Fruit fly (Drosophila melanogaster): ENCODE results near the gene Ggamma30A.

The Ggamma30A gene

DNA sequence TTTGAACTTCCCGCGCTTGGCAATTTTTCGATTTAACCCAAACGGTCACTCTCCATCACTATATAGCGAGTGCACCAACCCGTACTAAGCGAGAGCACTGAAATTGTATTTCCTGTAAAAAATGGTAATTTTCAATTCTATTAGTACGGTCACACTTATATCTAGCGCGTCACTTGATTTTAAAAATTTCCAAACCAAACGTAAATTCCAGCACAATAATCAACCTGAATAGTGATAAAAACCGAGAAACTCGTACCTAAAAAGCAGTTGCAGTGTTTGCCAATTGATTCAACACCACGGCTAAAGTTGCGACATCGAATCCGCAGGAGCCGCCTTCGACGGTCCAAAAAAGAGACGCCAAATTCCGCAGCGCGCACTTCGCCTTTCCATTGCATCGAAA lies 74.3 kb downstream of the Ggamma30A start, which contains the start of gene Cks30A (continued):
- TF ChIP-seq Med (GFP tag), result no peak
- TF ChIP-seq NK7.1 (GFP tag; optimal IDR thresholded peaks at IDR 0.05), result no peak
- TF ChIP-seq ci (GFP tag; IDR thresholded peaks at IDR 0.05), result no peak

DNA sequence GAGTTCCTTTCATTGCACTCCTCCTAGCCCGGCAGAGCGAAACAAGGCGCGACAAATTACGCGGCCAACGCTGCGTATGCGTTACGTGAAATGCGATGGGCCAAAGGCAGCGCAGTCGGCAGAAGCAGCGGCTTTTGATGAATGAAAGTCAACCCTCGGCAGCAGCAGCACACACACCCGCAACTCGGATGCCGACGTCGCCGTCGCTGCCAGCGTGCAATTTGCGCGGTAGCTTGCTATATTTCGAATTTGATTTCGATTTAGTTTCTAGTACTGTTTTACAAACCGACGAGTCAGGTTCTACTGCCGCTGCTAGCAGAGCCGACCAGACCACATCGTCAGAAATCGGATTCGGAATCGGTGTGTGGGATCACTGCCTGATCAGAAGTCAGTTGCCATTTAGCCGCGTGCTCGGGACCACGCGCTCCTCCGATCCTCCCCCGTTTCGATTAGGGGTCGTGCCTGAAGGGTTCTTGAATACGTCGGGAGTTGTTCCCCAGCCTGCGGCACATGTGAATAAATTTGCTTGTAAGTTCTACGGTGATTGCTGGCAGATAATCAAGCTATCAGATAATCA lies 77.0 kb downstream of the Ggamma30A start, which contains the start of gene Eaat1:
Gene Eaat1, plus strand, starts transcription at position 268 of the 577 bp plus-strand sequence.
- TF ChIP-seq CG12744 (GFP tag; optimal IDR thresholded peaks at IDR 0.05), result no peak
- no peak for TF ChIP-seq Stat92E (GFP tag; optimal IDR thresholded peaks at IDR 0.05)
- TF ChIP-seq Pdp1 (GFP tag; optimal IDR thresholded peaks at IDR 0.05), result peak in 1 of 2 experiments; percentile 3
- TF ChIP-seq abd-A (tag; optimal IDR thresholded peaks at IDR 0.05), result no peak
- TF ChIP-seq Adf1 (GFP tag; IDR thresholded peaks at IDR 0.05), result peak; percentile 90
- no peak for TF ChIP-seq Hmx (GFP tag; optimal IDR thresholded peaks at IDR 0.05)
- 0 out of 4 replicates have a peak, but pooled peaks have one; percentile 14 for TF ChIP-seq chinmo (GFP tag; IDR thresholded peaks at IDR 0.05; ENCODE audit: partially characterized antibody)
- TF ChIP-seq bab2 (GFP tag; optimal IDR thresholded peaks at IDR 0.05), result no peak
- no peak for TF ChIP-seq caup (GFP tag; optimal IDR thresholded peaks at IDR 0.05; ENCODE audit: severe bottlenecking)
- TF ChIP-seq Med (GFP tag), result peak; percentile 67
- TF ChIP-seq crp (GFP tag; optimal IDR thresholded peaks at IDR 0.05), result no peak
- TF ChIP-seq grau (tag; optimal IDR thresholded peaks at IDR 0.05), result no peak
- no peak for TF ChIP-seq stwl (tag; optimal IDR thresholded peaks at IDR 0.05)
- TF ChIP-seq CG7372 (GFP tag; IDR thresholded peaks at IDR 0.05), result peak; percentile 66
- no peak for TF ChIP-seq dan (GFP tag; IDR thresholded peaks at IDR 0.05)

DNA sequence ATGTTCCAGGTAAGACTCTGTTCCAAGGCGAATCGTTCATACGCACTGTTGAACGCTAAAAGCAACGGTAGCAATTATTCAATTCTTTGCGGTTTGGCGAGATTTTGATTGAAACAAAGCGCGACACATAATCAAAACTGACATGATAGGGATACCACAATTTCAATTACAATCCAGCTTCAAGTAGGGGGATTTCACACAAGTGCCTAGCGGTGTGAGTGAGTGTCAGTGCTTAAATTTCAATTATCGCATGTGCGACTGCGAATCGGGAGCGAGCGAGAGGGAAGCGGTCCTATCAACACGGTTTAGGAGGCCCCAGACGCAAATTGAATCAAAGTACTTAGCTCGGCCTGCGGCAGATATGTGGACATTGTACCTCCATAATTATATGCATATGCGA lies 82.5 kb downstream of the Ggamma30A start:
- TF ChIP-seq CG34376 (GFP tag; optimal IDR thresholded peaks at IDR 0.05) (peak; percentile 2), Side (GFP tag; optimal IDR thresholded peaks at IDR 0.05) (no peak)

DNA sequence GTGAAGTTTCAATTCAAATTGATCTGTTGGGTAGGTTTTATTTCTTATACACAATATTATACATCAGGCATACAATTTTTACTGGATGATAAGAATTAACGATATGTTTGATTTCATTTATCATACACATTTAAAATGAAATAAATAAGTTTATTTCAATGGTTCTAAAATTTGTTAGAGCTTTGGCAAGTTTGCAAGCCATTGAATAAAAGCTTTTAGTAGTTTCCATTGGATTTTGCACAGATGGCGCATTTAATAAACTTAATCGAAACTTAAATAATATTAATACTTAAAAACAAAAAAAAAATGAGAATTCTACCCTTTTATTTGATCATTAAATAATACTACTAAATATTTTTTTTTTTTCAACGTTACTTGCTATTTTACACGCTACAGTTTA lies 85.6 kb downstream of the Ggamma30A start:
- TF ChIP-seq CG13894 (tag; optimal IDR thresholded peaks at IDR 0.05), result peak; percentile 14
- TF ChIP-seq CG8944 (GFP tag; optimal IDR thresholded peaks at IDR 0.05), result no peak
- no peak for TF ChIP-seq CG11247 (GFP tag; IDR thresholded peaks at IDR 0.05)
- no peak for TF ChIP-seq kni (GFP tag; optimal IDR thresholded peaks at IDR 0.05)
- peak; percentile 91 for TF ChIP-seq CG6654 (GFP tag; optimal IDR thresholded peaks at IDR 0.05)
- no peak for TF ChIP-seq CG17802 (tag; optimal IDR thresholded peaks at IDR 0.05)
- TF ChIP-seq C15 (GFP tag; IDR thresholded peaks at IDR 0.05), result no peak
- TF ChIP-seq Hr78 (GFP tag; optimal IDR thresholded peaks at IDR 0.05), result no peak
- TF ChIP-seq CG4282 (GFP tag; optimal IDR thresholded peaks at IDR 0.05), result no peak
- no peak for TF ChIP-seq CG2120 (GFP tag; optimal IDR thresholded peaks at IDR 0.05)
- peak; percentile 88 for TF ChIP-seq CTCF (GFP tag; optimal IDR thresholded peaks at IDR 0.05)
- TF ChIP-seq sob (GFP tag; IDR thresholded peaks at IDR 0.05), result no peak
- TF ChIP-seq CG6854 (GFP tag; optimal IDR thresholded peaks at IDR 0.05), result no peak
- TF ChIP-seq mld (GFP tag; IDR thresholded peaks at IDR 0.05; ENCODE audit: partially characterized antibody), result no peak
- no peak for TF ChIP-seq maf-S (GFP tag; optimal IDR thresholded peaks at IDR 0.05)
- TF ChIP-seq CG10147 (GFP tag; optimal IDR thresholded peaks at IDR 0.05), result no peak
- TF ChIP-seq CG7963 (GFP tag; IDR thresholded peaks at IDR 0.05; ENCODE audit: partially characterized antibody), result no peak
- TF ChIP-seq sug (tag; optimal IDR thresholded peaks at IDR 0.05), result no peak
- no peak for TF ChIP-seq gt (GFP tag; IDR thresholded peaks at IDR 0.05)
- no peak for TF ChIP-seq Hr39 (optimal IDR thresholded peaks at IDR 0.05)
- no peak for TF ChIP-seq CG4730 (GFP tag; IDR thresholded peaks at IDR 0.05)
- no peak for TF ChIP-seq CG11398 (GFP tag; optimal IDR thresholded peaks at IDR 0.05)
- TF ChIP-seq CG3281 (GFP tag; optimal IDR thresholded peaks at IDR 0.05), result no peak
- no peak for TF ChIP-seq CG6765 (GFP tag; optimal IDR thresholded peaks at IDR 0.05)
- TF ChIP-seq Atf-2 (GFP tag; optimal IDR thresholded peaks at IDR 0.05), result no peak
